Worm (Caenorhabditis elegans) whole organism, young adult: ENCODE data around the gene C01G10.17.
A peak's percentile ranks its signal among the peaks of the same experiment; 100 is the strongest.

ENCODE experiments used
- C06A6.2 ChIP-seq: fragments of 200-800 bp; sonication (Bioruptor generic); conservative IDR thresholded peaks from 2 replicates; pipeline ENCODE4 v1.3.6; 2022; ENCODE audit warnings: missing genetic modification characterization, missing compliant biosample characterization
- D2030.7 ChIP-seq: fragments of 200-800 bp; sonication (Bioruptor generic); IDR thresholded peaks from 2 replicates; pipeline ENCODE4 v1.3.6; 2022; ENCODE audit warnings: missing genetic modification reagents, missing genetic modification characterization, missing compliant biosample characterization
- F10E7.11 ChIP-seq: sonication (generic microtip); optimal IDR thresholded peaks from 2 replicates; lab custom pipeline; 2017; ENCODE audit warnings: mild to moderate bottlenecking, missing genetic modification characterization, moderate library complexity, missing compliant biosample characterization
- F22D6.2 ChIP-seq: sonication (generic microtip); optimal IDR thresholded peaks from 2 replicates; lab custom pipeline; 2016; ENCODE audit warnings: mild to moderate bottlenecking, missing genetic modification characterization, missing compliant biosample characterization
- F23B12.7 ChIP-seq: sonication (generic microtip); optimal IDR thresholded peaks from 2 replicates; lab custom pipeline; 2017; ENCODE audit warnings: missing genetic modification characterization, mild to moderate bottlenecking, missing compliant biosample characterization, antibody characterized with exemption, moderate library complexity; ENCODE audit not compliant: insufficient read depth
- F33H1.4 ChIP-seq: fragments of 200-800 bp; sonication (Bioruptor generic); IDR thresholded peaks from 2 replicates; pipeline ENCODE4 v1.3.6; 2022; ENCODE audit warnings: missing genetic modification reagents, missing genetic modification characterization, missing compliant biosample characterization
- F39B2.1 ChIP-seq: fragments of 200-800 bp; sonication (Bioruptor generic); IDR thresholded peaks from 2 replicates; pipeline ENCODE4 v1.3.6; 2022; ENCODE audit warnings: missing genetic modification reagents, missing genetic modification characterization, missing compliant biosample characterization
- F49E8.2 ChIP-seq: sonication (generic microtip); optimal IDR thresholded peaks from 3 replicates; lab custom pipeline; 2017; ENCODE audit warnings: missing genetic modification characterization, mild to moderate bottlenecking, missing compliant biosample characterization, antibody characterized with exemption, moderate library complexity; ENCODE audit not compliant: insufficient read depth
- K12H6.12 ChIP-seq: fragments of 200-800 bp; sonication (Bioruptor generic); optimal IDR thresholded peaks from 2 replicates; lab custom pipeline; 2018; ENCODE audit warnings: mild to moderate bottlenecking, missing genetic modification characterization, missing compliant biosample characterization
- T07F8.4 ChIP-seq: sonication (generic microtip); optimal IDR thresholded peaks from 2 replicates; lab custom pipeline; 2016; ENCODE audit warnings: mild to moderate bottlenecking, missing genetic modification characterization, moderate library complexity, missing compliant biosample characterization
- T26A5.8 ChIP-seq: sonication (generic microtip); optimal IDR thresholded peaks from 2 replicates; lab custom pipeline; 2016; ENCODE audit warnings: missing genetic modification characterization, missing compliant biosample characterization
- atf-7 ChIP-seq: sonication (generic microtip); optimal IDR thresholded peaks from 2 replicates; lab custom pipeline; 2017; ENCODE audit warnings: mild to moderate bottlenecking, missing genetic modification characterization, missing compliant biosample characterization
- attf-5 ChIP-seq: fragments of 200-800 bp; sonication (Bioruptor generic); optimal IDR thresholded peaks from 2 replicates; lab custom pipeline; 2018; ENCODE audit warnings: mild to moderate bottlenecking, missing genetic modification characterization, missing compliant biosample characterization
- bed-1 ChIP-seq: fragments of 200-800 bp; sonication (Bioruptor generic); IDR thresholded peaks from 2 replicates; pipeline ENCODE4 v1.3.6; 2022; ENCODE audit warnings: missing genetic modification reagents, missing genetic modification characterization, missing compliant biosample characterization
- cebp-2 ChIP-seq: fragments of 200-800 bp; sonication (Bioruptor generic); IDR thresholded peaks from 2 replicates; pipeline ENCODE4 v1.3.6; 2022; ENCODE audit warnings: missing genetic modification characterization, missing compliant biosample characterization
- ceh-100 ChIP-seq: fragments of 200-800 bp; sonication (Bioruptor generic); IDR thresholded peaks from 2 replicates; pipeline ENCODE4 v1.3.6; 2022; ENCODE audit warnings: missing genetic modification reagents, missing genetic modification characterization, missing compliant biosample characterization
- ceh-79 ChIP-seq: sonication (generic microtip); optimal IDR thresholded peaks from 2 replicates; lab custom pipeline; 2017; ENCODE audit warnings: mild to moderate bottlenecking, missing genetic modification characterization, missing compliant biosample characterization
- die-1 ChIP-seq: sonication (generic microtip); optimal IDR thresholded peaks from 2 replicates; lab custom pipeline; 2016; ENCODE audit warnings: missing genotype, mild to moderate bottlenecking, missing genetic modification characterization, missing compliant biosample characterization
- egrh-3 ChIP-seq: fragments of 200-800 bp; sonication (Bioruptor generic); IDR thresholded peaks from 2 replicates; pipeline ENCODE4 v1.3.6; 2022; ENCODE audit warnings: missing genetic modification reagents, missing genetic modification characterization, missing compliant biosample characterization
- hrde-1 ChIP-seq: sonication (generic microtip); optimal IDR thresholded peaks from 2 replicates; lab custom pipeline; 2016; ENCODE audit warnings: missing genetic modification characterization, mild to moderate bottlenecking, missing compliant biosample characterization, moderate library complexity, missing genotype, missing genetic modification reagents, borderline replicate concordance
- let-607 ChIP-seq, 2 experiments: fragments of 200-800 bp in 1 of 2; sonication (Bioruptor generic) in 1 of 2; sonication (generic microtip) in 1 of 2; optimal IDR thresholded peaks; 2 replicates each; lab custom pipeline; 2016 to 2018; ENCODE audit warnings: mild to moderate bottlenecking in 2 of 2, missing compliant biosample characterization in 2 of 2, missing genetic modification characterization in 2 of 2, moderate library complexity in 2 of 2, missing genotype in 1 of 2
- lin-26 ChIP-seq: fragments of 200-800 bp; sonication (Bioruptor generic); IDR thresholded peaks from 2 replicates; pipeline ENCODE4 v1.3.6; 2022; ENCODE audit warnings: missing genetic modification reagents, missing genetic modification characterization, missing compliant biosample characterization
- lin-35 ChIP-seq, 3 experiments: fragments of 150-350 bp in 2 of 3; sonication (generic microtip) in 1 of 3; optimal IDR thresholded peaks; 2 replicates each; lab custom pipeline; 2014 to 2018; ENCODE audit warnings: missing biosample characterization in 3 of 3, missing genetic modification characterization in 3 of 3, missing genetic modification reagents in 3 of 3
- lsl-1 ChIP-seq: fragments of 200-800 bp; sonication (Bioruptor generic); optimal IDR thresholded peaks from 2 replicates; lab custom pipeline; 2018; ENCODE audit warnings: mild to moderate bottlenecking, missing genetic modification characterization, moderate library complexity, missing compliant biosample characterization
- madf-6 ChIP-seq: fragments of 200-800 bp; sonication (Bioruptor generic); IDR thresholded peaks from 2 replicates; pipeline ENCODE4 v1.3.6; 2022; ENCODE audit warnings: missing genetic modification reagents, missing genetic modification characterization, missing compliant biosample characterization
- madf-8 ChIP-seq: fragments of 200-800 bp; sonication (Bioruptor generic); conservative IDR thresholded peaks from 2 replicates; pipeline ENCODE4 v1.3.6; 2022; ENCODE audit warnings: missing genetic modification reagents, missing genetic modification characterization, missing compliant biosample characterization
- mcd-1 ChIP-seq: fragments of 200-800 bp; sonication (Bioruptor generic); IDR thresholded peaks from 2 replicates; pipeline ENCODE4 v1.3.6; 2022; ENCODE audit warnings: missing genetic modification reagents, missing genetic modification characterization, missing compliant biosample characterization
- nhr-80 ChIP-seq: sonication (generic microtip); optimal IDR thresholded peaks from 2 replicates; lab custom pipeline; 2016; ENCODE audit warnings: missing genetic modification characterization, missing compliant biosample characterization
- pbrm-1 ChIP-seq: fragments of 200-800 bp; sonication (Bioruptor generic); IDR thresholded peaks from 2 replicates; pipeline ENCODE4 v1.3.6; 2022; ENCODE audit warnings: missing genetic modification reagents, missing genetic modification characterization, missing compliant biosample characterization
- repo-1 ChIP-seq: sonication (generic microtip); optimal IDR thresholded peaks from 2 replicates; lab custom pipeline; 2017; ENCODE audit warnings: mild to moderate bottlenecking, missing genetic modification characterization, missing compliant biosample characterization
- snpc-1.1 ChIP-seq: sonication (generic microtip); optimal IDR thresholded peaks from 2 replicates; lab custom pipeline; 2017; ENCODE audit warnings: missing genetic modification characterization, mild to moderate bottlenecking, missing compliant biosample characterization, antibody characterized with exemption, moderate library complexity, missing genotype, missing genetic modification reagents; ENCODE audit not compliant: insufficient read depth
- snpc-3.4 ChIP-seq: sonication (generic microtip); optimal IDR thresholded peaks from 2 replicates; lab custom pipeline; 2017; ENCODE audit warnings: missing genetic modification characterization, mild to moderate bottlenecking, missing compliant biosample characterization, antibody characterized with exemption, moderate library complexity, missing genotype, missing genetic modification reagents
- sptf-2 ChIP-seq: fragments of 200-800 bp; sonication (Bioruptor generic); optimal IDR thresholded peaks from 2 replicates; lab custom pipeline; 2018; ENCODE audit warnings: mild to moderate bottlenecking, missing genetic modification characterization, missing compliant biosample characterization
- tbx-9 ChIP-seq: sonication (generic microtip); optimal IDR thresholded peaks from 2 replicates; lab custom pipeline; 2016; ENCODE audit warnings: borderline replicate concordance, missing genetic modification characterization, inconsistent platforms, missing compliant biosample characterization
- tlf-1 ChIP-seq: fragments of 200-800 bp; sonication (Bioruptor generic); optimal IDR thresholded peaks from 2 replicates; lab custom pipeline; 2018; ENCODE audit warnings: mild to moderate bottlenecking, missing genetic modification characterization, missing compliant biosample characterization
- unc-130 ChIP-seq: sonication (generic microtip); optimal IDR thresholded peaks from 2 replicates; lab custom pipeline; 2016; ENCODE audit warnings: missing genetic modification reagents, missing genetic modification characterization, missing compliant biosample characterization
- xnd-1 ChIP-seq: sonication (generic microtip); optimal IDR thresholded peaks from 2 replicates; lab custom pipeline; 2016; ENCODE audit warnings: missing genotype, missing genetic modification reagents, missing genetic modification characterization, missing compliant biosample characterization
- ztf-22 ChIP-seq: fragments of 200-800 bp; sonication (Bioruptor generic); optimal IDR thresholded peaks from 2 replicates; lab custom pipeline; 2018; ENCODE audit warnings: mild to moderate bottlenecking, missing genetic modification characterization, moderate library complexity, missing compliant biosample characterization
- ztf-3 ChIP-seq: fragments of 200-800 bp; sonication (Bioruptor generic); optimal IDR thresholded peaks from 2 replicates; lab custom pipeline; 2018; ENCODE audit warnings: mild to moderate bottlenecking, missing genetic modification characterization, missing compliant biosample characterization

The C01G10.17 gene

ce11 chrV:15065068-15065744, 25.4 kb upstream of the C01G10.17 start, which contains the start of gene C25D7.9 (continued):
- TF ChIP-seq F22D6.2 (tag; lab: Kevin White, UChicago) (no peak), attf-5 (GFP tag; lab: Kevin White, UChicago) (no peak), tbx-9 (tag; lab: Kevin White, UChicago) (no peak), hrde-1 (tag; lab: Kevin White, UChicago) (no peak), repo-1 (tag; lab: Kevin White, UChicago) (no peak), die-1 (tag; lab: Kevin White, UChicago) (no peak), atf-7 (tag; lab: Kevin White, UChicago) (no peak), egrh-3 (GFP tag; lab: Robert Waterston, UW) (0 out of 2 replicates have a peak, but pooled peaks have one; percentile 11), C06A6.2 (GFP tag; lab: Robert Waterston, UW) (no peak)

ce11 chrV:15065837-15066348, 24.7 kb upstream of the C01G10.17 start, which contains the start of gene otub-1:
Gene otub-1, plus strand, starts transcription at chrV:15066298.
- TF ChIP-seq lsl-1 (GFP tag; lab: Kevin White, UChicago) (peak; percentile 97), D2030.7 (peak; percentile 42; the same call in 1 of the 2 replicates), attf-5 (GFP tag; lab: Kevin White, UChicago) (no peak), xnd-1 (tag; lab: Kevin White, UChicago) (peak; percentile 72), madf-8 (peak; percentile 25; the same call in 1 of the 2 replicates), F33H1.4 (GFP tag; lab: Robert Waterston, UW) (peak; percentile 76), unc-130 (peak; percentile 47), nhr-80 (tag; lab: Kevin White, UChicago) (no peak), sptf-2 (GFP tag; lab: Kevin White, UChicago) (no peak), F10E7.11 (tag; lab: Kevin White, UChicago) (no peak), F49E8.2 (tag; lab: Kevin White, UChicago) (no peak), snpc-3.4 (tag; lab: Kevin White, UChicago) (no peak)

ce11 chrV:15067165-15067564, 23.4 kb upstream of the C01G10.17 start, which contains the start of gene C25D7.10:
Gene C25D7.10, plus strand, starts transcription at chrV:15067465.
- 0 out of 2 replicates have a peak, but pooled peaks have one; percentile 65 for TF ChIP-seq cebp-2 (GFP tag; lab: Robert Waterston, UW)
- 0 out of 2 replicates have a peak, but pooled peaks have one; percentile 23 for TF ChIP-seq madf-6 (GFP tag; lab: Robert Waterston, UW)
- no peak for TF ChIP-seq K12H6.12 (tag; lab: Kevin White, UChicago)

- TF ChIP-seq lsl-1 (GFP tag; lab: Kevin White, UChicago) (no peak), pbrm-1 (GFP tag; lab: Robert Waterston, UW) (no peak), sptf-2 (GFP tag; lab: Kevin White, UChicago) (no peak), ztf-22 (GFP tag; lab: Kevin White, UChicago) (no peak), lin-26 (GFP tag; lab: Robert Waterston, UW) (no peak), let-607 (tag; optimal IDR thresholded peaks at IDR 0.05; lab: Kevin White, UChicago) (no peak), ztf-3 (GFP tag; lab: Kevin White, UChicago) (no peak), ceh-100 (GFP tag; lab: Robert Waterston, UW) (no peak), F39B2.1 (GFP tag; lab: Robert Waterston, UW) (no peak), F23B12.7 (tag; lab: Kevin White, UChicago) (no peak), mcd-1 (GFP tag; lab: Robert Waterston, UW) (no peak), bed-1 (GFP tag; lab: Robert Waterston, UW) (no peak), T26A5.8 (tag; lab: Kevin White, UChicago) (no peak), T07F8.4 (tag; lab: Kevin White, UChicago) (no peak), lin-35 (GFP tag; optimal IDR thresholded peaks at IDR 0.05; lab: Kevin White, UChicago) (no peak), tlf-1 (GFP tag; lab: Kevin White, UChicago) (no peak), snpc-1.1 (no peak), ceh-79 (tag; lab: Kevin White, UChicago) (no peak)
Observed at ce11 chrV:15068378-15068777, 22.2 kb upstream of the C01G10.17 start, which contains the start of gene dnj-3. Gene dnj-3, plus strand, starts transcription at chrV:15068678.
